Worm (Caenorhabditis elegans) whole organism, L3 larva: ENCODE data around the gene srv-28.

Source experiments
- ZK546.5 ChIP-seq: sonication (generic microtip); optimal IDR thresholded peaks from 2 replicates; lab custom pipeline; 2017; ENCODE audit warnings: missing biosample characterization, missing genetic modification characterization
- ama-1 ChIP-seq: fragments of 150-350 bp; optimal IDR thresholded peaks from 2 replicates; lab custom pipeline; 2018
- ceh-16 ChIP-seq: sonication (generic microtip); optimal IDR thresholded peaks from 2 replicates; lab custom pipeline; 2017; ENCODE audit warnings: missing biosample characterization, missing genetic modification characterization
- elt-1 ChIP-seq: fragments of 150-350 bp; optimal IDR thresholded peaks from 2 replicates; lab custom pipeline; 2014; ENCODE audit warnings: missing biosample characterization, missing genetic modification characterization
- eor-1 ChIP-seq, 2 experiments: fragments of 150-350 bp; optimal IDR thresholded peaks; 2 replicates each; lab custom pipeline; 2014 to 2018; ENCODE audit warnings: missing biosample characterization in 2 of 2, missing genetic modification characterization in 2 of 2
- lin-39 ChIP-seq: fragments of 150-350 bp; optimal IDR thresholded peaks from 2 replicates; lab custom pipeline; 2018; ENCODE audit warnings: missing biosample characterization, missing genetic modification reagents, missing genetic modification characterization
- nfya-1 ChIP-seq: sonication (generic microtip); optimal IDR thresholded peaks from 2 replicates; lab custom pipeline; 2017; ENCODE audit warnings: missing genetic modification characterization, mild to moderate bottlenecking, missing compliant biosample characterization, antibody characterized with exemption, moderate library complexity; ENCODE audit not compliant: insufficient read depth
- nhr-77 ChIP-seq: fragments of 150-350 bp; optimal IDR thresholded peaks from 2 replicates; lab custom pipeline; 2014; ENCODE audit warnings: missing biosample characterization, missing genetic modification characterization
- pha-4 ChIP-seq: fragments of 150-350 bp; optimal IDR thresholded peaks from 2 replicates; lab custom pipeline; 2014; ENCODE audit warnings: missing biosample characterization, missing genetic modification reagents, missing genetic modification characterization
- skn-1 ChIP-seq: fragments of 150-350 bp; optimal IDR thresholded peaks from 2 replicates; lab custom pipeline; 2014; ENCODE audit warnings: missing biosample characterization, missing genetic modification characterization
- unc-39 ChIP-seq: sonication (generic microtip); optimal IDR thresholded peaks from 4 replicates; lab custom pipeline; 2017; ENCODE audit warnings: missing biosample characterization, missing genetic modification characterization
- unc-62 ChIP-seq: fragments of 150-350 bp; sonication (generic microtip); optimal IDR thresholded peaks from 4 replicates; lab custom pipeline; 2014; ENCODE audit warnings: missing biosample characterization, missing genetic modification reagents, missing genetic modification characterization

DNA sequence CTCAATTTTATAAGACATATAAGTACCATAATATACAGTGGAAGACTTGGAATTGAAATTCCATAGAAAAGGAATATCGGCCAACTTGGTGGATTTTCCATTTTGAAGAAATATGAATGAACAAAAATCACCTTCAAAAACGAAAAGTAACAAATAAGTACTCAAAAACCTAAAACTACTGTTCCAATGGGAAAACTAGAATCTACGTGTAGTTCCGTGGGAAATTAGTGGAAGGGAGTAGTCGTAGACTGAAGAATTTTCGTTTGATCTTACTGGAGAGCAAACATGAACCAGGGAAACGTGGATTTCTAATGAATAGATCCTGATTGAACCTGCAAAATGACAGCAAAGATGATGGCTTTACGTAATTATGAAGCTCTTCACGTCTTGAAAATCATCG lies 8.8 kb upstream of the srv-28 start, which contains the start of gene srv-31:
- no peak for TF ChIP-seq pha-4 (tag; lab: Kevin White, UChicago)
- no peak for TF ChIP-seq unc-62 (GFP tag; lab: Kevin White, UChicago)
- TF ChIP-seq ZK546.5 (tag; lab: Kevin White, UChicago) = no peak
- TF ChIP-seq lin-39 (tag; lab: Kevin White, UChicago) = no peak
- TF ChIP-seq nhr-77 = no peak
- no peak for TF ChIP-seq ama-1
- no peak for TF ChIP-seq ceh-16 (tag; lab: Kevin White, UChicago)
- no peak for TF ChIP-seq skn-1
- no peak for TF ChIP-seq unc-39 (tag; lab: Kevin White, UChicago)
- no peak for TF ChIP-seq nfya-1 (tag; lab: Kevin White, UChicago)
- TF ChIP-seq eor-1 (tag; optimal IDR thresholded peaks at IDR 0.05; lab: Kevin White, UChicago) = no peak
- TF ChIP-seq elt-1 = no peak
